Fruit fly (Drosophila melanogaster): ENCODE measurements around the gene CG5194.

The CG5194 gene

dm6 chr3L:8985848-8986320 is 23.8 kb downstream of the CG5194 start, which contains the start of gene Galk (continued):
- TF ChIP-seq CG18476 (GFP tag; optimal IDR thresholded peaks at IDR 0.05) (peak; percentile 8), CG11723 (GFP tag; optimal IDR thresholded peaks at IDR 0.05) (no peak), CG11093 (GFP tag; IDR thresholded peaks at IDR 0.05) (no peak), CG8290 (GFP tag; optimal IDR thresholded peaks at IDR 0.05) (no peak), CG8290 (tag; optimal IDR thresholded peaks at IDR 0.05) (peak in 1 of 2 experiments; percentile 93), tgo (GFP tag; IDR thresholded peaks at IDR 0.05) (peak; percentile 66; the same call in 2 of the 3 replicates), CG18619 (GFP tag; optimal IDR thresholded peaks at IDR 0.05) (no peak), stc (GFP tag; IDR thresholded peaks at IDR 0.05) (peak; percentile 61; the same call in 1 of the 2 replicates), CG4730 (GFP tag; IDR thresholded peaks at IDR 0.05) (peak; percentile 52; the same call in 1 of the 2 replicates), h (optimal IDR thresholded peaks at IDR 0.05) (no peak), CG34376 (GFP tag; optimal IDR thresholded peaks at IDR 0.05) (peak; percentile 95), CG10147 (GFP tag; optimal IDR thresholded peaks at IDR 0.05) (no peak), wor (GFP tag; IDR thresholded peaks at IDR 0.05) (no peak), CG18011 (GFP tag; optimal IDR thresholded peaks at IDR 0.05) (peak; percentile 1), BtbVII (GFP tag; optimal IDR thresholded peaks at IDR 0.05) (peak; percentile 80), tup (GFP tag; optimal IDR thresholded peaks at IDR 0.05) (peak; percentile 39), CG4424 (GFP tag; optimal IDR thresholded peaks at IDR 0.05) (peak; percentile 3), CG3726 (GFP tag; IDR thresholded peaks at IDR 0.05) (no peak), bowl (GFP tag; IDR thresholded peaks at IDR 0.05) (0 out of 2 replicates have a peak, but pooled peaks have one; percentile 10), gcm (GFP tag; optimal IDR thresholded peaks at IDR 0.05) (peak; percentile 44), onecut (GFP tag; IDR thresholded peaks at IDR 0.05) (peak; percentile 65), CG14965 (GFP tag; optimal IDR thresholded peaks at IDR 0.05; ENCODE audit: borderline replicate concordance) (no peak), Nf-YB (GFP tag; optimal IDR thresholded peaks at IDR 0.05) (no peak), Lpt (GFP tag; optimal IDR thresholded peaks at IDR 0.05) (no peak), row (GFP tag; IDR thresholded peaks at IDR 0.05) (peak; percentile 92), Jarid2 (GFP tag; optimal IDR thresholded peaks at IDR 0.05) (peak; percentile 56), PHDP (tag; optimal IDR thresholded peaks at IDR 0.05) (peak; percentile 52), schlank (tag; optimal IDR thresholded peaks at IDR 0.05) (peak; percentile 25), CG12744 (GFP tag; optimal IDR thresholded peaks at IDR 0.05) (no peak), sc (optimal IDR thresholded peaks at IDR 0.05) (no peak), sc (GFP tag; optimal IDR thresholded peaks at IDR 0.05) (peak; percentile 2), CG12769 (tag; optimal IDR thresholded peaks at IDR 0.05) (peak; percentile 88), CG12071 (GFP tag; optimal IDR thresholded peaks at IDR 0.05) (peak; percentile 72), p53 (GFP tag; optimal IDR thresholded peaks at IDR 0.05) (no peak), CG4707 (GFP tag; optimal IDR thresholded peaks at IDR 0.05) (peak; percentile 53), ftz-f1 (GFP tag; optimal IDR thresholded peaks at IDR 0.05) (peak; percentile 78), CG11085 (GFP tag; IDR thresholded peaks at IDR 0.05) (peak; percentile 46; the same call in 1 of the 2 replicates), ash1 (GFP tag; optimal IDR thresholded peaks at IDR 0.05) (no peak), ranshi (GFP tag; IDR thresholded peaks at IDR 0.05) (peak; percentile 59; the same call in 1 of the 2 replicates), D19A (tag; optimal IDR thresholded peaks at IDR 0.05) (no peak), CG14860 (GFP tag; IDR thresholded peaks at IDR 0.05; ENCODE audit: partially characterized antibody) (no peak), tll (GFP tag; optimal IDR thresholded peaks at IDR 0.05) (no peak), croc (GFP tag; conservative IDR thresholded peaks at IDR 0.05) (no peak), CG3281 (GFP tag; optimal IDR thresholded peaks at IDR 0.05) (peak; percentile 49), CG15514 (GFP tag; optimal IDR thresholded peaks at IDR 0.05) (peak; percentile 72), ap (GFP tag; IDR thresholded peaks at IDR 0.05) (0 out of 2 replicates have a peak, but pooled peaks have one; percentile 24), Poxn (GFP tag; IDR thresholded peaks at IDR 0.05) (no peak), repo (GFP tag; optimal IDR thresholded peaks at IDR 0.05) (peak; percentile 18), Kr (GFP tag; optimal IDR thresholded peaks at IDR 0.05) (no peak), nau (GFP tag; optimal IDR thresholded peaks at IDR 0.05) (no peak), ind (GFP tag; optimal IDR thresholded peaks at IDR 0.05) (peak; percentile 71)

All from whole organism, embryonic.